Fruit fly (Drosophila melanogaster) whole organism, embryonic: ENCODE data around the gene TwdlN.

Experiments
- Adf1 ChIP-seq: fragments of 200-800 bp; sonication (Bioruptor generic); IDR thresholded peaks from 2 replicates; pipeline ENCODE4 v1.3.6; 2022; ENCODE audit warnings: missing biosample characterization, missing genetic modification characterization
- Awh ChIP-seq: fragments of 200-800 bp; sonication (Bioruptor generic); IDR thresholded peaks from 2 replicates; pipeline ENCODE4, ENCODE4 v1.3.6; 2022; ENCODE audit warnings: missing biosample characterization, missing genetic modification characterization
- Blimp-1 ChIP-seq: fragments of 200-800 bp; sonication (Bioruptor generic); optimal IDR thresholded peaks from 3 replicates; lab custom pipeline; 2018; ENCODE audit warnings: missing biosample characterization, missing genetic modification characterization, mild to moderate bottlenecking, moderate library complexity, missing genetic modification reagents
- CG10543 ChIP-seq: fragments of 200-800 bp; sonication (Bioruptor generic); optimal IDR thresholded peaks from 3 replicates; lab custom pipeline; 2017; ENCODE audit warnings: missing biosample characterization, mild to moderate bottlenecking, missing genetic modification characterization, moderate library complexity
- CG10654 ChIP-seq: fragments of 200-800 bp; sonication (Bioruptor generic); optimal IDR thresholded peaks from 2 replicates; lab custom pipeline; 2016; ENCODE audit warnings: missing biosample characterization, missing genetic modification characterization
- CG12104 ChIP-seq: fragments of 200-800 bp; sonication (Bioruptor generic); optimal IDR thresholded peaks from 3 replicates; lab custom pipeline; 2016; ENCODE audit warnings: missing biosample characterization, missing genetic modification characterization
- CG12769 ChIP-seq: fragments of 200-800 bp; sonication (Bioruptor generic); optimal IDR thresholded peaks from 2 replicates; lab custom pipeline; 2019; ENCODE audit warnings: missing biosample characterization, mild to moderate bottlenecking, missing genetic modification characterization, moderate library complexity
- CG14710 ChIP-seq: fragments of 200-800 bp; sonication (Bioruptor generic); optimal IDR thresholded peaks from 3 replicates; lab custom pipeline; 2019; ENCODE audit warnings: missing biosample characterization, mild to moderate bottlenecking, missing genetic modification characterization, moderate library complexity
- CG14860 ChIP-seq: fragments of 200-800 bp; sonication (Bioruptor generic); IDR thresholded peaks from 3 replicates; pipeline ENCODE4 v1.3.6; 2022; ENCODE audit warnings: missing biosample characterization, missing genetic modification characterization; ENCODE audit not compliant: partially characterized antibody
- CG15269 ChIP-seq: fragments of 200-800 bp; sonication (Bioruptor generic); optimal IDR thresholded peaks from 2 replicates; lab custom pipeline; 2018; ENCODE audit warnings: missing biosample characterization, mild to moderate bottlenecking, missing genetic modification characterization, moderate library complexity
- CG15696 ChIP-seq: fragments of 200-800 bp; sonication (Bioruptor generic); optimal IDR thresholded peaks from 2 replicates; lab custom pipeline; 2019; ENCODE audit warnings: missing biosample characterization, mild to moderate bottlenecking, missing genetic modification characterization, moderate library complexity
- CG2678 ChIP-seq: fragments of 200-800 bp; sonication (Bioruptor generic); optimal IDR thresholded peaks from 3 replicates; lab custom pipeline; 2019; ENCODE audit warnings: missing biosample characterization, mild to moderate bottlenecking, missing genetic modification characterization, moderate library complexity
- CG3065 ChIP-seq: fragments of 200-800 bp; sonication (Bioruptor generic); optimal IDR thresholded peaks from 2 replicates; lab custom pipeline; 2016; ENCODE audit warnings: missing biosample characterization, missing genetic modification characterization
- CG32767 ChIP-seq: fragments of 200-800 bp; sonication (Bioruptor generic); IDR thresholded peaks from 2 replicates; pipeline ENCODE4 v1.3.6; 2022; ENCODE audit warnings: missing biosample characterization, missing genetic modification characterization
- CG3726 ChIP-seq: fragments of 200-800 bp; sonication (Bioruptor generic); IDR thresholded peaks from 3 replicates; pipeline ENCODE4, ENCODE4 v1.3.6; 2022; ENCODE audit warnings: missing biosample characterization, missing genetic modification characterization
- CG4360 ChIP-seq: fragments of 200-800 bp; sonication (Bioruptor generic); IDR thresholded peaks from 2 replicates; pipeline ENCODE4 v1.3.6; 2022; ENCODE audit warnings: missing biosample characterization, missing genetic modification characterization
- CG4424 ChIP-seq: fragments of 200-800 bp; sonication (Bioruptor generic); optimal IDR thresholded peaks from 3 replicates; lab custom pipeline; 2016; ENCODE audit warnings: missing biosample characterization, missing genetic modification characterization
- CG8359 ChIP-seq: fragments of 200-800 bp; sonication (Bioruptor generic); optimal IDR thresholded peaks from 2 replicates; lab custom pipeline; 2017; ENCODE audit warnings: missing biosample characterization, mild to moderate bottlenecking, missing genetic modification characterization, borderline replicate concordance
- Deaf1 ChIP-seq: fragments of 200-800 bp; optimal IDR thresholded peaks from 3 replicates; lab custom pipeline; 2019; ENCODE audit warnings: missing biosample characterization, mild to moderate bottlenecking, missing genetic modification characterization, moderate library complexity
- Doc2 ChIP-seq: fragments of 200-800 bp; sonication (Bioruptor generic); IDR thresholded peaks from 2 replicates; pipeline ENCODE4 v1.3.6; 2022; ENCODE audit warnings: missing biosample characterization, missing genetic modification characterization
- Drgx ChIP-seq: fragments of 200-800 bp; sonication (Bioruptor generic); IDR thresholded peaks from 2 replicates; pipeline ENCODE4 v1.3.6; 2022; ENCODE audit warnings: missing biosample characterization, missing genetic modification characterization
- Fer2 ChIP-seq: fragments of 200-800 bp; sonication (Bioruptor generic); optimal IDR thresholded peaks from 2 replicates; lab custom pipeline; 2018; ENCODE audit warnings: missing biosample characterization, mild to moderate bottlenecking, missing genetic modification characterization, moderate library complexity
- GATAe ChIP-seq: fragments of 200-800 bp; sonication (Bioruptor generic); conservative IDR thresholded peaks from 2 replicates; pipeline ENCODE4 v1.3.6; 2022; ENCODE audit warnings: missing biosample characterization, missing genetic modification characterization
- Pdp1 ChIP-seq, 2 experiments: fragments of 200-800 bp; sonication (Bioruptor generic); optimal IDR thresholded peaks; 3 replicates each; lab custom pipeline; 2016; ENCODE audit warnings: missing biosample characterization in 2 of 2, missing genetic modification characterization in 2 of 2, mild to moderate bottlenecking in 1 of 2, moderate library complexity in 1 of 2
- Sin3A ChIP-seq: fragments of >200 bp; optimal IDR thresholded peaks from 2 replicates; lab custom pipeline; 2018
- Six4 ChIP-seq: fragments of 200-800 bp; sonication (Bioruptor generic); optimal IDR thresholded peaks from 2 replicates; lab custom pipeline; 2016; ENCODE audit warnings: missing biosample characterization, missing genetic modification characterization
- Sry-β ChIP-seq: fragments of 200-800 bp; sonication (Bioruptor generic); optimal IDR thresholded peaks from 2 replicates; lab custom pipeline; 2018; ENCODE audit warnings: missing biosample characterization, mild to moderate bottlenecking, missing genetic modification characterization, moderate library complexity
- Ssrp ChIP-seq: fragments of 200-800 bp; sonication (Bioruptor generic); optimal IDR thresholded peaks from 2 replicates; lab custom pipeline; 2018; ENCODE audit warnings: missing biosample characterization, mild to moderate bottlenecking, missing genetic modification characterization, moderate library complexity
- abd-A ChIP-seq: fragments of 200-800 bp; sonication (Bioruptor generic); optimal IDR thresholded peaks from 3 replicates; lab custom pipeline; 2019; ENCODE audit warnings: missing biosample characterization, mild to moderate bottlenecking, missing genetic modification characterization, moderate library complexity
- ac ChIP-seq: fragments of 200-800 bp; sonication (Bioruptor generic); optimal IDR thresholded peaks from 3 replicates; lab custom pipeline; 2017; ENCODE audit warnings: missing biosample characterization, mild to moderate bottlenecking, missing genetic modification characterization
- bbx ChIP-seq: fragments of 200-800 bp; sonication (Bioruptor generic); IDR thresholded peaks from 2 replicates; pipeline ENCODE4 v1.3.6; 2022; ENCODE audit warnings: missing biosample characterization, missing genetic modification characterization; ENCODE audit not compliant: partially characterized antibody
- bigmax ChIP-seq: fragments of 200-800 bp; sonication (Bioruptor generic); optimal IDR thresholded peaks from 2 replicates; lab custom pipeline; 2018; ENCODE audit warnings: missing biosample characterization, mild to moderate bottlenecking, missing genetic modification characterization
- chm ChIP-seq: fragments of 200-800 bp; sonication (Bioruptor generic); IDR thresholded peaks from 2 replicates; pipeline ENCODE4 v1.3.6; 2022; ENCODE audit warnings: missing biosample characterization, missing genetic modification characterization
- ci ChIP-seq: fragments of 200-800 bp; sonication (Bioruptor generic); IDR thresholded peaks from 3 replicates; pipeline ENCODE4 v1.3.6; 2022; ENCODE audit warnings: missing biosample characterization, missing genetic modification characterization
- crp ChIP-seq, 2 experiments: fragments of 200-800 bp; sonication (Bioruptor generic); optimal IDR thresholded peaks; 2 replicates in 1 of 2; 3 replicates in 1 of 2; lab custom pipeline; 2017; ENCODE audit warnings: missing biosample characterization in 2 of 2, missing genetic modification characterization in 2 of 2, mild to moderate bottlenecking in 1 of 2, moderate library complexity in 1 of 2
- ewg ChIP-seq: fragments of 200-800 bp; sonication (Bioruptor generic); optimal IDR thresholded peaks from 3 replicates; lab custom pipeline; 2017; ENCODE audit warnings: mild to moderate bottlenecking, missing biosample characterization, missing genetic modification reagents, missing genetic modification characterization
- fd3F ChIP-seq: fragments of 200-800 bp; sonication (Bioruptor generic); optimal IDR thresholded peaks from 2 replicates; lab custom pipeline; 2018; ENCODE audit warnings: missing biosample characterization, mild to moderate bottlenecking, missing genetic modification characterization, moderate library complexity
- hb ChIP-seq: fragments of 200-800 bp; sonication (Bioruptor generic); IDR thresholded peaks from 3 replicates; pipeline ENCODE4 v1.3.6; 2022; ENCODE audit warnings: missing biosample characterization, missing genetic modification characterization; ENCODE audit not compliant: partially characterized antibody
- insv ChIP-seq, 2 experiments: fragments of 200-800 bp; sonication (Bioruptor generic); optimal IDR thresholded peaks; 3 replicates each; lab custom pipeline; 2016 to 2018; ENCODE audit warnings: missing biosample characterization in 2 of 2, missing genetic modification characterization in 2 of 2
- ken ChIP-seq: fragments of 200-800 bp; sonication (Bioruptor generic); IDR thresholded peaks from 3 replicates; pipeline ENCODE4 v1.3.6; 2022; ENCODE audit warnings: missing biosample characterization, missing genetic modification characterization
- maf-S ChIP-seq: fragments of 200-800 bp; sonication (Bioruptor generic); optimal IDR thresholded peaks from 2 replicates; lab custom pipeline; 2016; ENCODE audit warnings: missing biosample characterization, missing genetic modification characterization
- p53 ChIP-seq: fragments of 200-800 bp; sonication (Bioruptor generic); optimal IDR thresholded peaks from 2 replicates; lab custom pipeline; 2016; ENCODE audit warnings: missing biosample characterization, missing genetic modification characterization
- pho ChIP-seq: fragments of 200-800 bp; sonication (Bioruptor generic); optimal IDR thresholded peaks from 2 replicates; lab custom pipeline; 2016; ENCODE audit warnings: missing biosample characterization, missing genetic modification characterization
- ranshi ChIP-seq: fragments of 200-800 bp; sonication (Bioruptor generic); IDR thresholded peaks from 2 replicates; pipeline ENCODE4 v1.3.6; 2022; ENCODE audit warnings: missing biosample characterization, missing genetic modification characterization
- slbo ChIP-seq: fragments of 200-800 bp; sonication (Bioruptor generic); IDR thresholded peaks from 2 replicates; pipeline ENCODE4 v1.3.6; 2022; ENCODE audit warnings: missing biosample characterization, missing genetic modification characterization
- sr ChIP-seq: fragments of 200-800 bp; sonication (Bioruptor generic); IDR thresholded peaks from 3 replicates; pipeline ENCODE4 v1.3.6; 2022; ENCODE audit warnings: missing biosample characterization, missing genetic modification characterization
- sug ChIP-seq: fragments of 200-800 bp; optimal IDR thresholded peaks from 2 replicates; lab custom pipeline; 2019; ENCODE audit warnings: missing biosample characterization, mild to moderate bottlenecking, missing genetic modification characterization, moderate library complexity
- trh ChIP-seq: fragments of 200-800 bp; sonication (Bioruptor generic); optimal IDR thresholded peaks from 2 replicates; lab custom pipeline; 2016; ENCODE audit warnings: missing biosample characterization, missing genetic modification characterization
- vvl ChIP-seq: fragments of 200-800 bp; sonication (Bioruptor generic); IDR thresholded peaks from 2 replicates; pipeline ENCODE4 v1.3.6; 2022; ENCODE audit warnings: missing biosample characterization, missing genetic modification characterization
- zen ChIP-seq: fragments of 200-800 bp; sonication (Bioruptor generic); optimal IDR thresholded peaks from 3 replicates; lab custom pipeline; 2018; ENCODE audit warnings: missing biosample characterization, mild to moderate bottlenecking, missing genetic modification characterization, moderate library complexity

The TwdlN gene

dm6 chr3R:26639503-26640075 lies 7.9 kb downstream of the TwdlN start, which contains the start of gene TwdlD:
Gene TwdlD, plus strand, starts transcription at chr3R:26640025.
- no peak for TF ChIP-seq CG10654 (GFP tag; lab: Kevin White, UChicago)
- TF ChIP-seq Deaf1 (tag; lab: Kevin White, UChicago): no peak
- TF ChIP-seq Awh (GFP tag; lab: Robert Waterston, UW): peak; percentile 61
- TF ChIP-seq trh: no peak
- no peak for TF ChIP-seq maf-S (GFP tag; lab: Kevin White, UChicago)
- no peak for TF ChIP-seq CG15696 (tag; lab: Kevin White, UChicago)
- TF ChIP-seq CG15269 (tag; lab: Kevin White, UChicago): peak; percentile 13
- no peak for TF ChIP-seq pho (GFP tag; lab: Kevin White, UChicago)
- TF ChIP-seq Sin3A (lab: Kevin White, UChicago): no peak
- no peak for TF ChIP-seq hb (GFP tag; lab: Robert Waterston, UW)
- TF ChIP-seq ci (GFP tag; lab: Robert Waterston, UW): no peak
- TF ChIP-seq Adf1 (GFP tag; lab: Robert Waterston, UW): no peak
- no peak for TF ChIP-seq Sry-β (GFP tag; lab: Kevin White, UChicago)
- TF ChIP-seq GATAe: no peak
- TF ChIP-seq CG12769 (tag; lab: Kevin White, UChicago): peak; percentile 17
- no peak for TF ChIP-seq insv (GFP tag; optimal IDR thresholded peaks at IDR 0.05; lab: Kevin White, UChicago)
- TF ChIP-seq ken (GFP tag; lab: Robert Waterston, UW): no peak
- no peak for TF ChIP-seq Doc2
- TF ChIP-seq sr (GFP tag; lab: Robert Waterston, UW): no peak
- no peak for TF ChIP-seq bbx (GFP tag; lab: Robert Waterston, UW)
- no peak for TF ChIP-seq ranshi
- TF ChIP-seq CG12104: no peak
- TF ChIP-seq CG14710: no peak
- no peak for TF ChIP-seq p53 (GFP tag; lab: Kevin White, UChicago)
- no peak for TF ChIP-seq chm (GFP tag; lab: Robert Waterston, UW)
- TF ChIP-seq vvl: peak; percentile 86
- TF ChIP-seq CG3065 (GFP tag; lab: Kevin White, UChicago): no peak
- no peak for TF ChIP-seq Blimp-1 (GFP tag; lab: Kevin White, UChicago)
- TF ChIP-seq abd-A (tag; lab: Kevin White, UChicago): peak; percentile 55

dm6 chr3R:26654594-26654993 lies 22.9 kb downstream of the TwdlN start:
- TF ChIP-seq slbo (peak; percentile 61), sug (tag; lab: Kevin White, UChicago) (no peak), Sry-β (GFP tag; lab: Kevin White, UChicago) (no peak), abd-A (tag; lab: Kevin White, UChicago) (no peak), CG14860 (GFP tag; lab: Robert Waterston, UW) (no peak), CG3726 (0 out of 3 replicates have a peak, but pooled peaks have one; percentile 44), Six4 (GFP tag; lab: Kevin White, UChicago) (no peak), zen (tag; lab: Kevin White, UChicago) (no peak), CG4424 (peak; percentile 27), CG32767 (GFP tag; lab: Robert Waterston, UW) (peak; percentile 48), Drgx (no peak; the same call in 1 of the 2 replicates), Ssrp (tag; lab: Kevin White, UChicago) (no peak), CG2678 (tag; lab: Kevin White, UChicago) (peak; percentile 64), Fer2 (tag; lab: Kevin White, UChicago) (no peak), Pdp1 (GFP tag; optimal IDR thresholded peaks at IDR 0.05; lab: Kevin White, UChicago) (peak in 1 of 2 experiments; percentile 39), fd3F (GFP tag; lab: Kevin White, UChicago) (no peak), sr (GFP tag; lab: Robert Waterston, UW) (no peak; the same call in 2 of the 3 replicates), CG8359 (no peak), bigmax (GFP tag; lab: Kevin White, UChicago) (no peak), CG10543 (GFP tag; lab: Kevin White, UChicago) (no peak), ac (GFP tag; lab: Kevin White, UChicago) (no peak), crp (GFP tag; optimal IDR thresholded peaks at IDR 0.05; lab: Kevin White, UChicago) (no peak), ewg (GFP tag; lab: Kevin White, UChicago) (peak; percentile 51), CG4360 (no peak)
